Worm (Caenorhabditis elegans): Measurements from ENCODE around the gene R02E4.1.

DNA sequence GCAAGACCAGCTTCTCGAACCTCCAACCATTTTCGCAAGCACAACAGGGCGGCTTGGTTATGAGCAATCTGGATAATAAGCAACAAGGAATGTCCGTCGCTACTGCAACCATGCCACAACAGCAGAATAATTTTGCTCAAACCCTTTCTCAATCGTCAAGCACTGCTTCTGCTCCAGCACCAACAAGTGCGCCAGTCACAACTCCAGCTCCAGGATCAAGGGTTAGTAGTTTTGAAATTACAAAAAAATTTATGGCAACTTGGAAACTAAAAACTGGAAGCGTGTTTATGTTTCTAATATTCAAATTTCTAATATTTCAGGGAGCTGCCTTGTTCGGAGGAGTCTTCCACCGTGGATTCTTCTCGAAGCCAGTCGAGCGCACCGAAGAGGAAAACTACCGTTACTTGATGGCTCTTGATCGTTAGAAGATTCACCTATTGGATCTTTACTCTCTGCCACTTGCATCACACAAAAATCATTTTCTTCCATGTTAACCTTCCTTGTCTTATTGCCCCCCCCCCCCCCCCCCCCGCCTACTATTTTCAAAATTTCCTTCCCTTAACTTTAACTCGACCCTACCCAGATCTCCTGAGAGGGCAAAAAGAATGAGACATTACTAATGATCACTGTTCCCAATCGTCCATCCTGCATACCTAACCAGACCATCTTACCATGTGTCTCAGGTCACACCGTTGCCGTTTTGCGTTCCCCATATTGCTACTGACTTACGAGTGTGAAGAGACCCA, 42.6 kb upstream of the R02E4.1 start:
- TF ChIP-seq ama-1 (optimal IDR thresholded peaks at IDR 0.05) (peak; percentile 79), nhr-28 (tag; optimal IDR thresholded peaks at IDR 0.05) (no peak), ztf-11 (tag; optimal IDR thresholded peaks at IDR 0.05) (no peak), elt-3 (tag; optimal IDR thresholded peaks at IDR 0.05) (no peak), egl-27 (tag; optimal IDR thresholded peaks at IDR 0.05) (no peak), nhr-12 (tag; optimal IDR thresholded peaks at IDR 0.05) (no peak), unc-62 (GFP tag; optimal IDR thresholded peaks at IDR 0.05) (no peak), ceh-28 (tag; optimal IDR thresholded peaks at IDR 0.05) (no peak), R02D3.7 (tag; optimal IDR thresholded peaks at IDR 0.05) (no peak), nhr-43 (tag; optimal IDR thresholded peaks at IDR 0.05; ENCODE audit: poor library complexity, severe bottlenecking) (peak; percentile 73)
